Fruit fly (Drosophila melanogaster): ENCODE data around the gene RpS6.

Gene RpS6

DNA sequence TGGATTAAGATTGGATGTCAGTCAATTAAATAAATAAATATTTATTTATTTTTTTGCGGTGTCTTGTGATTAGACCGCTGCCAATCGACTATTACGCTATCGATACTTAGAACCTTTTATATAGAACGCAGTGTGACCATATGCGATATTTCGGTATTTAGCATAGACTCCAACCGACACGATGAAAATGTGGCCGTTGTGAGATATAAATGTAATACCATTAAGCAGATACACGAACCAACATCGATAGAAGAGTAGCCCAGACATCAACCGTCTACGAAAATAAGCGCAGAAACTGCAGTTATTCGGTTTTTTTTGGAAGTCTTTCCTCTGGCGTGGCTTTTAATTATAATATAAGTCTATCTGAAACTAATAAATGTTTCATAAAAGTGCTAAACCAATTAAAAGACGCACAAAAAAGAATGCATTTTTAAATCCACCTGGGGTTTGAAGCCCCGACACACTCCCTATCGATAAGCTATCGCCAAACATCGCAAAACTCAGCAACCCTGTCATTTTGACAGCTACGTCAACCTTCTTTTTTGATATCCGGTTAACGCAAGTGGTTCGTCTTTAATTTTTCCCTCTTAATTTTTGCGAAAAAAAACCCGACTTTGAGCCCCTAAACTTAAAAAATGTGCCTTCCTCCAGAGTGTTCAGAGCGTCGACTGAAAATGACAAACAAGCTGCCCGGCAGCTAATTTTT lies 32.2 kb upstream of the RpS6 start, which contains the start of the genes Dhdds and RpS14a (continued):
- TF ChIP-seq Taf1 (GFP tag; IDR thresholded peaks at IDR 0.05) (no peak), wor (GFP tag; IDR thresholded peaks at IDR 0.05) (no peak), stwl (tag; optimal IDR thresholded peaks at IDR 0.05) (no peak), CG8290 (GFP tag; optimal IDR thresholded peaks at IDR 0.05) (peak; percentile 56), CG8290 (tag; optimal IDR thresholded peaks at IDR 0.05) (peak; percentile 17 to 35), CG1792 (GFP tag; optimal IDR thresholded peaks at IDR 0.05) (no peak), CG31365 (tag; optimal IDR thresholded peaks at IDR 0.05) (peak; percentile 11), Hr39 (optimal IDR thresholded peaks at IDR 0.05) (no peak), CG13424 (tag; optimal IDR thresholded peaks at IDR 0.05) (peak; percentile 15), Dll (GFP tag; IDR thresholded peaks at IDR 0.05; ENCODE audit: partially characterized antibody) (peak; percentile 84), usp (GFP tag; optimal IDR thresholded peaks at IDR 0.05) (no peak), CG12155 (GFP tag; optimal IDR thresholded peaks at IDR 0.05) (peak; percentile 38), CG1233 (GFP tag; optimal IDR thresholded peaks at IDR 0.05) (peak; percentile 59), CG12942 (GFP tag; optimal IDR thresholded peaks at IDR 0.05) (no peak), Max (GFP tag; optimal IDR thresholded peaks at IDR 0.05) (peak; percentile 56), CG18011 (GFP tag; optimal IDR thresholded peaks at IDR 0.05) (peak; percentile 42), CG7839 (tag; optimal IDR thresholded peaks at IDR 0.05) (peak; percentile 40), NC2β (GFP tag; optimal IDR thresholded peaks at IDR 0.05) (peak; percentile 88), CG15696 (tag; optimal IDR thresholded peaks at IDR 0.05) (peak; percentile 22), pros (GFP tag; optimal IDR thresholded peaks at IDR 0.05) (no peak), fd64A (GFP tag; optimal IDR thresholded peaks at IDR 0.05) (peak; percentile 12), gsb-n (tag; optimal IDR thresholded peaks at IDR 0.05) (peak; percentile 57), fd96Cb (tag; optimal IDR thresholded peaks at IDR 0.05) (no peak), CG4282 (GFP tag; optimal IDR thresholded peaks at IDR 0.05) (peak; percentile 5), ro (GFP tag; IDR thresholded peaks at IDR 0.05) (no peak), pan (optimal IDR thresholded peaks at IDR 0.05) (no peak), pan (GFP tag; optimal IDR thresholded peaks at IDR 0.05 in 1 of 2, IDR thresholded peaks at IDR 0.05 in 1 of 2) (peak in 1 of 2 experiments; percentile 26), CG14667 (GFP tag; IDR thresholded peaks at IDR 0.05) (no peak), pzg (GFP tag; optimal IDR thresholded peaks at IDR 0.05) (peak; percentile 85), lola (GFP tag; optimal IDR thresholded peaks at IDR 0.05) (peak in 1 of 3 experiments; percentile 52), CG32532 (GFP tag; IDR thresholded peaks at IDR 0.05) (peak; percentile 60; the same call in 1 of the 2 replicates), row (GFP tag; IDR thresholded peaks at IDR 0.05) (peak; percentile 15; the same call in 1 of the 3 replicates), da (GFP tag; optimal IDR thresholded peaks at IDR 0.05) (no peak), CrebB (tag; optimal IDR thresholded peaks at IDR 0.05) (peak; percentile 52), Hr78 (GFP tag; optimal IDR thresholded peaks at IDR 0.05) (no peak), H2.0 (GFP tag; IDR thresholded peaks at IDR 0.05) (no peak), ttk (GFP tag; IDR thresholded peaks at IDR 0.05) (no peak), hbn (GFP tag; IDR thresholded peaks at IDR 0.05; ENCODE audit: partially characterized antibody) (peak; percentile 65; the same call in 1 of the 2 replicates), zf30C (GFP tag; optimal IDR thresholded peaks at IDR 0.05) (no peak), dpn (GFP tag; optimal IDR thresholded peaks at IDR 0.05) (peak; percentile 33 to 59), TFAM (GFP tag; optimal IDR thresholded peaks at IDR 0.05) (no peak), Mes4 (GFP tag; optimal IDR thresholded peaks at IDR 0.05) (peak; percentile 71), tup (GFP tag; optimal IDR thresholded peaks at IDR 0.05) (peak; percentile 27), Sry-δ (GFP tag; optimal IDR thresholded peaks at IDR 0.05) (peak; percentile 77), jumu (GFP tag; optimal IDR thresholded peaks at IDR 0.05) (peak; percentile 24), tna (GFP tag; IDR thresholded peaks at IDR 0.05; ENCODE audit: partially characterized antibody) (peak; percentile 35; the same call in 1 of the 2 replicates), h (optimal IDR thresholded peaks at IDR 0.05) (no peak), Awh (GFP tag; IDR thresholded peaks at IDR 0.05) (no peak), CG8924 (tag; optimal IDR thresholded peaks at IDR 0.05) (peak; percentile 49), CG3281 (GFP tag; optimal IDR thresholded peaks at IDR 0.05) (peak; percentile 62)

Data from whole organism, embryonic.